Worm (Caenorhabditis elegans) whole organism, mixed stage, embryonic: ENCODE measurements around the gene irld-50.
A peak's percentile ranks its signal among the peaks of the same experiment; 100 is the strongest.

Experiments
- M03D4.4 ChIP-seq: sonication (generic microtip); optimal IDR thresholded peaks from 2 replicates; lab custom pipeline; 2017; ENCODE audit warnings: mild to moderate bottlenecking, missing genetic modification characterization, missing compliant biosample characterization
- bed-3 ChIP-seq: fragments of 200-800 bp; sonication (Bioruptor generic); optimal IDR thresholded peaks from 3 replicates; lab custom pipeline; 2018; ENCODE audit warnings: mild to moderate bottlenecking, missing genetic modification characterization, moderate library complexity, missing compliant biosample characterization
- blmp-1 ChIP-seq: fragments of 150-350 bp; optimal IDR thresholded peaks from 2 replicates; lab custom pipeline; 2014; ENCODE audit warnings: missing biosample characterization, missing genetic modification characterization
- ceh-39 ChIP-seq: fragments of 150-350 bp; optimal IDR thresholded peaks from 2 replicates; lab custom pipeline; 2014; ENCODE audit warnings: missing biosample characterization, missing genetic modification characterization
- ceh-43 ChIP-seq: fragments of 200-800 bp; sonication (Bioruptor generic); optimal IDR thresholded peaks from 2 replicates; lab custom pipeline; 2018; ENCODE audit warnings: mild to moderate bottlenecking, missing genetic modification characterization, moderate library complexity, missing compliant biosample characterization
- ceh-83 ChIP-seq: fragments of 200-800 bp; sonication (Bioruptor generic); optimal IDR thresholded peaks from 2 replicates; lab custom pipeline; 2018; ENCODE audit warnings: mild to moderate bottlenecking, missing genetic modification characterization, missing compliant biosample characterization
- cnd-1 ChIP-seq: fragments of 200-800 bp; sonication (Bioruptor generic); optimal IDR thresholded peaks from 2 replicates; lab custom pipeline; 2018; ENCODE audit warnings: mild to moderate bottlenecking, missing genetic modification characterization, missing compliant biosample characterization
- drap-1 ChIP-seq: fragments of 200-800 bp; sonication (Bioruptor generic); optimal IDR thresholded peaks from 3 replicates; lab custom pipeline; 2018; ENCODE audit warnings: mild to moderate bottlenecking, missing genetic modification characterization, missing compliant biosample characterization
- elt-1 ChIP-seq: sonication (generic microtip); optimal IDR thresholded peaks from 2 replicates; lab custom pipeline; 2017; ENCODE audit warnings: missing genetic modification characterization, mild to moderate bottlenecking, missing compliant biosample characterization, antibody characterized with exemption, moderate library complexity, borderline replicate concordance; ENCODE audit not compliant: insufficient read depth
- elt-3 ChIP-seq: fragments of 150-350 bp; optimal IDR thresholded peaks from 2 replicates; lab custom pipeline; 2014; ENCODE audit warnings: missing biosample characterization, missing genetic modification characterization
- flh-1 ChIP-seq: fragments of 200-800 bp; sonication (Bioruptor generic); optimal IDR thresholded peaks from 2 replicates; lab custom pipeline; 2018; ENCODE audit warnings: mild to moderate bottlenecking, missing genetic modification characterization, moderate library complexity, missing compliant biosample characterization
- lin-13 ChIP-seq: fragments of 150-350 bp; optimal IDR thresholded peaks from 2 replicates; lab custom pipeline; 2014; ENCODE audit warnings: missing biosample characterization, missing genetic modification characterization
- lsy-2 ChIP-seq: fragments of 150-350 bp; optimal IDR thresholded peaks from 2 replicates; lab custom pipeline; 2014; ENCODE audit warnings: missing biosample characterization, missing genetic modification characterization
- mab-5 ChIP-seq: fragments of 150-350 bp; optimal IDR thresholded peaks from 2 replicates; lab custom pipeline; 2014; ENCODE audit warnings: missing biosample characterization, missing genetic modification characterization
- mep-1 ChIP-seq: fragments of 150-350 bp; optimal IDR thresholded peaks from 2 replicates; lab custom pipeline; 2017; ENCODE audit warnings: missing biosample characterization, missing genetic modification reagents, missing genetic modification characterization, inconsistent platforms
- mls-2 ChIP-seq: sonication (generic microtip); optimal IDR thresholded peaks from 2 replicates; lab custom pipeline; 2016; ENCODE audit warnings: mild to moderate bottlenecking, missing genetic modification characterization, moderate library complexity, missing compliant biosample characterization
- nhr-12 ChIP-seq: fragments of 150-350 bp; optimal IDR thresholded peaks from 2 replicates; lab custom pipeline; 2014; ENCODE audit warnings: missing biosample characterization, missing genetic modification characterization
- nhr-2 ChIP-seq: fragments of 150-350 bp; optimal IDR thresholded peaks from 2 replicates; lab custom pipeline; 2014; ENCODE audit warnings: missing biosample characterization, missing genetic modification characterization
- nhr-28 ChIP-seq: fragments of 150-350 bp; optimal IDR thresholded peaks from 2 replicates; lab custom pipeline; 2014; ENCODE audit warnings: missing biosample characterization, missing genetic modification characterization
- nhr-76 ChIP-seq: sonication (generic microtip); optimal IDR thresholded peaks from 2 replicates; lab custom pipeline; 2017; ENCODE audit warnings: missing biosample characterization, missing genetic modification characterization
- pha-4 ChIP-seq: fragments of 150-350 bp; optimal IDR thresholded peaks from 2 replicates; lab custom pipeline; 2018; ENCODE audit warnings: missing biosample characterization, missing genetic modification reagents, missing genetic modification characterization
- sem-2 ChIP-seq: fragments of 200-800 bp; sonication (Bioruptor generic); optimal IDR thresholded peaks from 2 replicates; lab custom pipeline; 2018; ENCODE audit warnings: mild to moderate bottlenecking, missing genetic modification characterization, missing compliant biosample characterization
- tbx-8 ChIP-seq: fragments of 200-800 bp; sonication (Bioruptor generic); optimal IDR thresholded peaks from 2 replicates; lab custom pipeline; 2018; ENCODE audit warnings: mild to moderate bottlenecking, missing genetic modification characterization, moderate library complexity, missing compliant biosample characterization
- unc-120 ChIP-seq: sonication (generic microtip); optimal IDR thresholded peaks from 2 replicates; lab custom pipeline; 2017; ENCODE audit warnings: missing genetic modification characterization, missing compliant biosample characterization; ENCODE audit not compliant: poor library complexity, severe bottlenecking
- unc-62 ChIP-seq: fragments of 150-350 bp; optimal IDR thresholded peaks from 2 replicates; lab custom pipeline; 2014; ENCODE audit warnings: missing biosample characterization, missing genetic modification reagents, missing genetic modification characterization
- zip-8 ChIP-seq: fragments of 150-350 bp; optimal IDR thresholded peaks from 2 replicates; lab custom pipeline; 2014; ENCODE audit warnings: missing biosample characterization, missing genetic modification characterization
- ztf-11 ChIP-seq: fragments of 150-350 bp; optimal IDR thresholded peaks from 2 replicates; lab custom pipeline; 2014; ENCODE audit warnings: missing biosample characterization, missing genetic modification characterization

Gene irld-50

DNA sequence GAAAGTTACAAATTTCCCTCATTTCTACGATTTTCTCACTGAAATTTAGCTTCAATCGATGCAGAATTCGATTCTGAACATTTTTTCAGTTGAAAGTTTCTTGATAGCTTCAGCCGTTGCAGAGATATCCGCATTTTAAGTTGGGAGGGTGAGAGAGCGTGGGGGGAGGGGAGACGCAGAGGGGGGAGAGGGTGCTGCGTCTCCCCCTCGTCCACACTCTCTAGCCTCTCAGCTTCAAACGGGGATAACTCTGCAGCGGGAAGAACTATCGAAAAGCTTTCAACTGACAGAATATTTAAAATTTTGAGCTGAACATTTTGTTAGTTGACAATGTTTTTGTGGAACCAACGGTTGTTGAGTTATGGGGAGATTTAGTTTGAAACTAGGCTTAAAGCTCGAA, 22.0 kb downstream of the irld-50 start:
- TF ChIP-seq nhr-28 (no peak), elt-1 (tag; lab: Kevin White, UChicago) (no peak)

DNA sequence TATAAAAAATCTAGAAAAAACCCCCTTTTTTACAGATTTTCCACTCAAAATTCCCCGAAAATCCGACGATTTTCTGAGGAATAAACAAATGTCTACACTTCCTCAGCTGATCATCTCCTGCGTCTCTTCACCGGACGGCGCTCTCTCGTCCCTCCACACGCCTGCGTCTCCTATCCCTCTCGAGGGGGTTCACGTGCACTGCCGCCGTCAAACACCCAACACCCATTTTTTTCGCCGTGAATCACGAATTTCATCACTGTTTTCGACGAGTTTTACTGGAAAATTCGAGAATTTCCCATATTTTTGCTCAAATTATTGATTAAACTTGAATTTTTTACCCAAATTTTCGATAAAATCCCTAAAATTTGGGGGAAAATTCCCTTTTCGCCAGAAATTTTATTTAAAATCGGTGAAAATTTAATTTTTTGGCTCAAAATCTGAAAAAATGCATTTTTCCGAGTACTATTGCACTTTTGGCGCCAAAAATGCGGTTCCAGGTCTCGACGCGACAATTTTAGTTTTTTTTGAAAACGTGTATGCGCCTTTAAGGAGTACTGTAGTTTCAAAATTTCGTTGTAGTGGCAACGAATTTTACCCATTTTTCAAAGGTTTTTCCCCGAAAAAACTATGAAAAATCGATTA, 22.9 kb downstream of the irld-50 start:
- peak; percentile 22 for TF ChIP-seq pha-4 (tag; lab: Kevin White, UChicago)
- no peak for TF ChIP-seq zip-8 (tag; lab: Kevin White, UChicago)

DNA sequence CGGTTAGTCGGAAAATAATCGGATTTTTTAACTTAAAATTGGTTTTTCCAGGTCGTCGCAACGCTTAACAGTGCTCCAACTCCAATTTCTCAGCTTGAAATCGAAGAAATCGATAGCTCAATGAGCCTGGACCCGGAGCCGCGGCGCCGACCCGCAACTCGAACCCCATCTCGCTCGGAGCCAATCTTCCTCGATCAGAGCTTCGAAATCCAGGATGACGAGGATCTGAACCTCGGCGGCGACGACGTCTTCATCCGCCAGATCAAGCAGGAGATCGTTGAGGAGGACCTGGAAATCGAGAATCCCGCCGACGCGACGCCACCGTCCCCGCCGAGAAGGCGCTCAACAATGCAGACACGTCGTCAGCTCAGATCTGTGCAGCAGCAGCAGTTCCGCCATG, 23.6 kb downstream of the irld-50 start:
- TF ChIP-seq nhr-2 (tag; lab: Kevin White, UChicago), result no peak
- TF ChIP-seq M03D4.4 (tag; lab: Kevin White, UChicago), result no peak
- TF ChIP-seq nhr-28, result no peak

DNA sequence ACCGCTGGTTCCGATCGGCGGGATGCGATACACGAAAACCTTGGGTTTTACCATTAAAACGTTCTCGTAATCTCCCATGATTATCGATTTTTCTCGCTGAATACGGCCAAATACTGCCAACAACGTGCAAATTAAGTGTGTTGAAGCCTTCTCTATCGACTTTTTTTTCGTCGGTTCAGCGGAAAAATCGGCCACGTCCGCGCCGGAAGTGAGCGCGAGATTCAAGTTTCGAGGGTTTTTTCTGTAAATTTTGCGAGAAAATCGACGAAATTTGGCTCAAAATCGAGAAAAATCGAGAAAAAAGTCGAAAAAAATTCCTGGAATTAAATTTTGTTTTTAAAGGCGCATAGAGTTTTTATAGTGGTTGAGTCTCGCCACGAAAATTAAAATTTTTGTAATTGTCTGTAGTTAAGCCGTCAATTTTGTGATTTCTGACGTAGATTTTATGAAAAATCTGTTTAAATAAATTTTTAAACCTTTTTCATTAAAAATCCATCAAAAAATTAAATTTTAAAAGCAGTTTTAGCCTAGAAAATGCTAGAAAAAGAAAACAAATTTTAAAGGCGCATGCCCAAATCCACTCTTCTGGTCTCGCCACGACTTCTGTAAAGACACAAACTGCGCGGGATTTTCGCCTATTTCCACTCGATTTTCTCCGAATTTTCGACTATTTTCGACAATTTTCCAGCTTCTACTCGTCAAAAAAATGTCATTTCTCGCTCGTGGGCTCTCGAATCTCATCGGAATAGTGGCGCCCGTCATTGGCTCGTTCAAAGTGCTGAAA, 24.6 kb downstream of the irld-50 start, which contains the start of the genes ncap-1 and Y110A2AR.1:
Gene ncap-1, minus strand, starts transcription at position 241 of the 784 bp plus-strand sequence.
Gene Y110A2AR.1, plus strand, starts transcription at position 637 of the 784 bp plus-strand sequence.
- TF ChIP-seq sem-2 (no peak), ceh-83 (GFP tag; lab: Kevin White, UChicago) (no peak), nhr-12 (no peak), pha-4 (tag; lab: Kevin White, UChicago) (no peak)

DNA sequence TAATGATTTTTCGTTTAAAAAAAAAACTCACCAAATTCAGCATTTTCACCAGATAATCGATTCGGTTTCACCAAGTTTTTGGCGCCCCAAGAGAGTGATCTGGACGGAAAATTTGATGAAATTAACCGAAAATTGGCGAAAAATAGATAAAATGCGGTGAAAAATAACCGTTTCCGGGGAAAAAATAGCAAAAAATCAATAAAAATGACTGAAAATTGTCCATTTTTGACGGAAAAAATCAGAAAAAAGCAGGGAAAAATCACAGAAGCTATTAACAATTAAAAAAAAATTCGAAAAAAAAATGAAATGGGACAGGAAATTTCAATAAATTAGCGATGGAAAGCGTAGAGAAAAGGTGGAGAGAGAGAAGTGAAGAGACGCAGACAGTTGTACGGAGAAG, 30.4 kb downstream of the irld-50 start, which contains the start of gene ubc-15:
Gene ubc-15, minus strand, starts transcription at position 101 of the 400 bp plus-strand sequence.
- TF ChIP-seq nhr-12 (no peak), ceh-39 (tag; lab: Kevin White, UChicago) (no peak), drap-1 (no peak), bed-3 (no peak), nhr-76 (tag; lab: Kevin White, UChicago) (no peak), pha-4 (tag; lab: Kevin White, UChicago) (no peak), ceh-43 (GFP tag; lab: Kevin White, UChicago) (no peak), flh-1 (no peak), nhr-28 (no peak), lin-13 (tag; lab: Kevin White, UChicago) (no peak), M03D4.4 (tag; lab: Kevin White, UChicago) (no peak), mls-2 (tag; lab: Kevin White, UChicago) (no peak), ztf-11 (tag; lab: Kevin White, UChicago) (no peak), elt-1 (tag; lab: Kevin White, UChicago) (no peak), unc-120 (tag; lab: Kevin White, UChicago) (no peak)

DNA sequence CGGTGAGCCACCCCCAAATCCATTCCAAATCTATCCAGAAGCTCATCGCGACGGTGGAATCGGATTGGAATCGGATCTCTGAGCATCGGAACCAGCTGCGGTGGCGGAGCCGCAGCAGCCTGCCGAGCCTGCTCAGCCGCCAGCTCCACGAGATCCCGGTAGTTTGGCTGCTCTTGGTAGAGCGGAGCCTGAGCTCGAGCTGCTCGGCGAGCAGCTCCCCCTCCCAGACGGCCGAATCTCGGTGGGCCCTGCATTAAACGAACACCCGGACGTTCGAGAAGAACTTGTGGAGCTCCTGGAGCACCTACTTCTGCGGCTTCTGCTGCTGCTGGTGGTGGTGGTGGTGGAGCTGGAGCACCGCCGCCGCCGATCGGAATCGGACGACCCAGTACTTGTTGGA, 40.1 kb downstream of the irld-50 start:
- no peak for TF ChIP-seq lin-13 (tag; lab: Kevin White, UChicago)
- no peak for TF ChIP-seq unc-62 (GFP tag; lab: Kevin White, UChicago)
- TF ChIP-seq elt-3 (tag; lab: Kevin White, UChicago), result no peak
- no peak for TF ChIP-seq zip-8 (tag; lab: Kevin White, UChicago)
- TF ChIP-seq mls-2 (tag; lab: Kevin White, UChicago), result no peak
- no peak for TF ChIP-seq mab-5 (tag; lab: Kevin White, UChicago)
- no peak for TF ChIP-seq tbx-8
- no peak for TF ChIP-seq drap-1
- no peak for TF ChIP-seq mep-1 (tag; lab: Kevin White, UChicago)
- no peak for TF ChIP-seq cnd-1 (tag; lab: Kevin White, UChicago)
- TF ChIP-seq M03D4.4 (tag; lab: Kevin White, UChicago), result no peak
- TF ChIP-seq unc-120 (tag; lab: Kevin White, UChicago), result no peak

DNA sequence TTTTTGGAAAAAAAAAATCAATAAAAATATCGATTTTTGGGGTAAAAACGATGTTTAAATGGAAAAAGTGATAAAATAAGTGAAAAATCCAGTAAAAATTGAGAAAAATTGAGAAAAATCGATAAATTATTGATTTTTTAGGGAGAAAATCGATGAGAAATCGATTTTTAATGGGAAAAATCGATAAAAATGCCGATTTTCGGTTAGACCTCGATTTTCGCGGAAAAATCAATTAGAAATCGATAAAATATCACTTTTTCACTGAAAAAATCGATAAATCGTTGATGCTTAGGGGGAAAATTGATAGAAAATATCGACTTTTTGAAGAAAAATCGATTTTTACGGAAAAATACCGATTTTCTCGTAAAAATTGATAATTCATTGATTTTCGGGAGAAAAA, 42.7 kb downstream of the irld-50 start:
- TF ChIP-seq bed-3 (no peak), sem-2 (no peak), lin-13 (tag; lab: Kevin White, UChicago) (no peak), tbx-8 (no peak), mab-5 (tag; lab: Kevin White, UChicago) (no peak), ceh-39 (tag; lab: Kevin White, UChicago) (no peak), M03D4.4 (tag; lab: Kevin White, UChicago) (no peak), nhr-2 (tag; lab: Kevin White, UChicago) (no peak), lsy-2 (no peak), nhr-28 (no peak), elt-1 (tag; lab: Kevin White, UChicago) (no peak), blmp-1 (tag; lab: Kevin White, UChicago) (no peak)
- TF ChIP-seq, all 35 proteins: peak for 0
